Fruit fly (Drosophila melanogaster): Measurements from ENCODE around the gene aub.

Gene aub

DNA sequence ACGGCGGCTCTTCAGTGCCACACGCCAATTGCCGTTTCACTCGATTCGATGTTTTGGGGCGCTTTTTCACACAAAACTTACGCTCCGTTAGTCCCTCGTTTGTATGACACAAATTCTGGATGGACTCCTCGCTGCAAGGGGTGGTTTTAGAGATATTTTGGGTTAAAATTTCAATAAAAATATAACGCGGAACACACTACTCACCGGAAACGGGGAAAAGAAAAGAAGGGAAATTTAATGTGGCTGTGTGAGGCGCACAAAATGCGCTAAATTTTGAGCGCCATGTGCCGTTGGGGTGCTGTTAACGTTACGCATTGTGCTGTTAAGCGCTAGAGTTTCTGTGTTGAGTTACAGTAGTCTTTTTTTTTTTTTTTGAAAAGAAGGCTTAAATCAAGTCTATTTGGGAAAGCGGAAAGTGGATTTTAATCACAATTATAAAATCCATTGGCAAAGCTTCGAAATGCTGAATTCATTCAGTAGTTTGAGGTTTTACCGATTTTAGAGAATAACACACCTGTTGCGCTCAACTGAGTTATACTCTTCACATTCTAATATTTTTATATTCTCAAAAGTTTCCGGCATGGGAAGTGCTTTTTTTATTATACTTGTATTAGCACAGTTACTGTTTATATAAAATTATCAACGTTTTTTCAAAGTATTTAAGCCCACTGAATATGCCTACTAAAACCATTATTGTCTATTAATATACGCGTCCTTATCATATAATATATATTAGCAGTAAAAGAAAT, 2.8 kb upstream of the aub start, which contains the start of gene RpL9 (continued):
- TF ChIP-seq btn (GFP tag; optimal IDR thresholded peaks at IDR 0.05) (peak; percentile 41), Rx (GFP tag; IDR thresholded peaks at IDR 0.05) (no peak), Lpt (GFP tag; optimal IDR thresholded peaks at IDR 0.05) (no peak), chif (GFP tag; optimal IDR thresholded peaks at IDR 0.05) (peak in 1 of 2 experiments; percentile 28), Taf1 (GFP tag; IDR thresholded peaks at IDR 0.05) (0 out of 2 replicates have a peak, but pooled peaks have one; percentile 10), mld (GFP tag; IDR thresholded peaks at IDR 0.05; ENCODE audit: partially characterized antibody) (no peak), CG8281 (tag; optimal IDR thresholded peaks at IDR 0.05) (peak; percentile 50), CG7987 (GFP tag; optimal IDR thresholded peaks at IDR 0.05) (peak; percentile 90), CG5953 (GFP tag; IDR thresholded peaks at IDR 0.05) (no peak; the same call in 1 of the 2 replicates), Sry-δ (GFP tag; optimal IDR thresholded peaks at IDR 0.05) (peak; percentile 7), HLH54F (GFP tag; optimal IDR thresholded peaks at IDR 0.05) (peak; percentile 32), CG10267 (tag; optimal IDR thresholded peaks at IDR 0.05) (peak; percentile 72), insv (GFP tag; optimal IDR thresholded peaks at IDR 0.05) (peak in 1 of 2 experiments; percentile 56), CG3163 (GFP tag; optimal IDR thresholded peaks at IDR 0.05) (peak; percentile 8), her (GFP tag; optimal IDR thresholded peaks at IDR 0.05) (peak; percentile 81), CG13775 (GFP tag; optimal IDR thresholded peaks at IDR 0.05) (peak; percentile 78), HLH3B (GFP tag; IDR thresholded peaks at IDR 0.05) (no peak; the same call in 1 of the 2 replicates), CG6854 (GFP tag; optimal IDR thresholded peaks at IDR 0.05) (peak; percentile 84), pb (GFP tag; optimal IDR thresholded peaks at IDR 0.05) (peak; percentile 48), crp (GFP tag; optimal IDR thresholded peaks at IDR 0.05) (peak in 1 of 2 experiments; percentile 40), scrt (GFP tag; optimal IDR thresholded peaks at IDR 0.05) (peak; percentile 77), Spps (tag; optimal IDR thresholded peaks at IDR 0.05) (peak; percentile 58), zen2 (GFP tag; IDR thresholded peaks at IDR 0.05; ENCODE audit: partially characterized antibody) (no peak), Bgb (GFP tag; IDR thresholded peaks at IDR 0.05; ENCODE audit: partially characterized antibody) (peak; percentile 17; the same call in 1 of the 2 replicates), CG31441 (GFP tag; IDR thresholded peaks at IDR 0.05) (no peak; the same call in none of the 2 replicates), slbo (GFP tag; IDR thresholded peaks at IDR 0.05) (no peak), sens-2 (GFP tag; IDR thresholded peaks at IDR 0.05) (peak; percentile 84), CG14667 (GFP tag; IDR thresholded peaks at IDR 0.05) (no peak), sens (GFP tag) (peak; percentile 93), pum (GFP tag; optimal IDR thresholded peaks at IDR 0.05) (peak; percentile 20), Ravus (GFP tag; IDR thresholded peaks at IDR 0.05) (no peak), CG1529 (GFP tag; optimal IDR thresholded peaks at IDR 0.05) (peak; percentile 69), gt (GFP tag; IDR thresholded peaks at IDR 0.05) (no peak), CG17361 (GFP tag; IDR thresholded peaks at IDR 0.05) (peak; percentile 50; the same call in 2 of the 3 replicates), shn (GFP tag; optimal IDR thresholded peaks at IDR 0.05) (peak; percentile 25), sc (optimal IDR thresholded peaks at IDR 0.05) (no peak), sc (GFP tag; optimal IDR thresholded peaks at IDR 0.05) (peak; percentile 53), CG1603 (tag; optimal IDR thresholded peaks at IDR 0.05) (peak; percentile 75), eyg (GFP tag; optimal IDR thresholded peaks at IDR 0.05) (peak; percentile 70), CG18476 (GFP tag; optimal IDR thresholded peaks at IDR 0.05) (no peak), PHDP (tag; optimal IDR thresholded peaks at IDR 0.05) (peak; percentile 82), Dll (GFP tag; IDR thresholded peaks at IDR 0.05; ENCODE audit: partially characterized antibody) (no peak), CG17568 (GFP tag; optimal IDR thresholded peaks at IDR 0.05) (peak; percentile 93), CG7745 (tag; optimal IDR thresholded peaks at IDR 0.05) (no peak), bbx (GFP tag; IDR thresholded peaks at IDR 0.05; ENCODE audit: partially characterized antibody) (no peak), exex (tag; optimal IDR thresholded peaks at IDR 0.05) (peak; percentile 42), CG13894 (tag; optimal IDR thresholded peaks at IDR 0.05) (no peak), lmd (GFP tag; IDR thresholded peaks at IDR 0.05) (no peak), knrl (GFP tag; IDR thresholded peaks at IDR 0.05; ENCODE audit: partially characterized antibody) (no peak)

Measured in whole organism, embryonic.